Fruit fly (Drosophila melanogaster) whole organism, embryonic: ENCODE measurements around the gene CG11000.
A peak's percentile ranks its signal among the peaks of the same experiment; 100 is the strongest.

Source experiments
- CG10462 ChIP-seq: fragments of 200-800 bp; sonication (Bioruptor generic); optimal IDR thresholded peaks from 2 replicates; lab custom pipeline; 2016; ENCODE audit warnings: missing biosample characterization, missing genetic modification characterization
- CG10543 ChIP-seq: fragments of 200-800 bp; sonication (Bioruptor generic); optimal IDR thresholded peaks from 3 replicates; lab custom pipeline; 2017; ENCODE audit warnings: missing biosample characterization, mild to moderate bottlenecking, missing genetic modification characterization, moderate library complexity
- CG10654 ChIP-seq: fragments of 200-800 bp; sonication (Bioruptor generic); optimal IDR thresholded peaks from 2 replicates; lab custom pipeline; 2016; ENCODE audit warnings: missing biosample characterization, missing genetic modification characterization
- CG13123 ChIP-seq: fragments of 200-800 bp; sonication (Bioruptor generic); optimal IDR thresholded peaks from 2 replicates; lab custom pipeline; 2016; ENCODE audit warnings: missing biosample characterization, missing genetic modification characterization
- CG13296 ChIP-seq: fragments of 200-800 bp; sonication (Bioruptor generic); optimal IDR thresholded peaks from 3 replicates; lab custom pipeline; 2018; ENCODE audit warnings: missing biosample characterization, mild to moderate bottlenecking, missing genetic modification characterization
- CG13424 ChIP-seq: fragments of 200-800 bp; sonication (Bioruptor generic); optimal IDR thresholded peaks from 2 replicates; lab custom pipeline; 2019; ENCODE audit warnings: missing biosample characterization, mild to moderate bottlenecking, missing genetic modification characterization, moderate library complexity
- CG1603 ChIP-seq: fragments of 200-800 bp; sonication (Bioruptor generic); optimal IDR thresholded peaks from 2 replicates; lab custom pipeline; 2019; ENCODE audit warnings: missing biosample characterization, mild to moderate bottlenecking, missing genetic modification characterization, moderate library complexity
- CG2129 ChIP-seq: fragments of 200-800 bp; sonication (Bioruptor generic); IDR thresholded peaks from 2 replicates; pipeline ENCODE4 v1.3.6; 2022; ENCODE audit warnings: missing biosample characterization, missing genetic modification characterization; ENCODE audit not compliant: partially characterized antibody
- CG2199 ChIP-seq: fragments of 200-800 bp; sonication (Bioruptor generic); IDR thresholded peaks from 3 replicates; pipeline ENCODE4 v1.3.6; 2022; ENCODE audit warnings: missing biosample characterization, missing genetic modification characterization
- CG3163 ChIP-seq: fragments of 200-800 bp; sonication (Bioruptor generic); optimal IDR thresholded peaks from 3 replicates; lab custom pipeline; 2016; ENCODE audit warnings: missing biosample characterization, missing genetic modification characterization
- CG34224 ChIP-seq: fragments of 200-800 bp; sonication (Bioruptor generic); IDR thresholded peaks from 3 replicates; pipeline ENCODE4 v1.3.6; 2022; ENCODE audit warnings: missing biosample characterization, missing genetic modification characterization; ENCODE audit not compliant: partially characterized antibody
- CG34376 ChIP-seq: fragments of 200-800 bp; sonication (Bioruptor generic); optimal IDR thresholded peaks from 2 replicates; lab custom pipeline; 2018; ENCODE audit warnings: missing biosample characterization, mild to moderate bottlenecking, missing genetic modification characterization
- CG3847 ChIP-seq: fragments of 200-800 bp; sonication (Bioruptor generic); IDR thresholded peaks from 2 replicates; pipeline ENCODE4 v1.3.6; 2022; ENCODE audit warnings: missing biosample characterization, missing genetic modification characterization
- CG6689 ChIP-seq: fragments of 200-800 bp; sonication (Bioruptor generic); IDR thresholded peaks from 2 replicates; pipeline ENCODE4 v1.3.6; 2022; ENCODE audit warnings: missing biosample characterization, missing genetic modification characterization
- CG6791 ChIP-seq: fragments of 200-800 bp; sonication (Bioruptor generic); IDR thresholded peaks from 3 replicates; pipeline ENCODE4 v1.3.6; 2022; ENCODE audit warnings: missing biosample characterization, missing genetic modification characterization; ENCODE audit not compliant: partially characterized antibody
- CG9437 ChIP-seq: fragments of 200-800 bp; sonication (Bioruptor generic); optimal IDR thresholded peaks from 2 replicates; lab custom pipeline; 2018; ENCODE audit warnings: missing biosample characterization, mild to moderate bottlenecking, missing genetic modification characterization
- CG9817 ChIP-seq: fragments of 200-800 bp; sonication (Bioruptor generic); optimal IDR thresholded peaks from 2 replicates; lab custom pipeline; 2018; ENCODE audit warnings: missing biosample characterization, mild to moderate bottlenecking, missing genetic modification characterization, moderate library complexity
- Dip2 ChIP-seq: fragments of 200-800 bp; sonication (Bioruptor generic); IDR thresholded peaks from 2 replicates; pipeline ENCODE4 v1.3.6; 2022; ENCODE audit warnings: missing biosample characterization, missing genetic modification characterization
- Dp ChIP-seq: fragments of 200-800 bp; sonication (Bioruptor generic); optimal IDR thresholded peaks from 2 replicates; lab custom pipeline; 2018; ENCODE audit warnings: missing biosample characterization, mild to moderate bottlenecking, missing genetic modification characterization, moderate library complexity
- E2f2 ChIP-seq: fragments of 200-800 bp; sonication (Bioruptor generic); IDR thresholded peaks from 2 replicates; pipeline ENCODE4 v1.3.6; 2022; ENCODE audit warnings: missing biosample characterization, missing genetic modification characterization
- Ets97D ChIP-seq: fragments of 200-800 bp; sonication (Bioruptor generic); optimal IDR thresholded peaks from 3 replicates; lab custom pipeline; 2016; ENCODE audit warnings: missing biosample characterization, missing genetic modification characterization
- Hey ChIP-seq: fragments of 200-800 bp; sonication (Bioruptor generic); optimal IDR thresholded peaks from 3 replicates; lab custom pipeline; 2018; ENCODE audit warnings: missing biosample characterization, mild to moderate bottlenecking, missing genetic modification characterization
- HmgZ ChIP-seq: fragments of 200-800 bp; sonication (Bioruptor generic); optimal IDR thresholded peaks from 2 replicates; lab custom pipeline; 2018; ENCODE audit warnings: missing biosample characterization, mild to moderate bottlenecking, missing genetic modification characterization
- Hmx ChIP-seq: fragments of 200-800 bp; sonication (Bioruptor generic); optimal IDR thresholded peaks from 2 replicates; lab custom pipeline; 2016; ENCODE audit warnings: missing biosample characterization, missing genetic modification characterization
- Hr3 ChIP-seq: fragments of 200-800 bp; sonication (Bioruptor generic); optimal IDR thresholded peaks from 3 replicates; lab custom pipeline; 2016; ENCODE audit warnings: missing biosample characterization, missing genetic modification characterization
- Pdp1 ChIP-seq, 2 experiments: fragments of 200-800 bp; sonication (Bioruptor generic); optimal IDR thresholded peaks; 3 replicates each; lab custom pipeline; 2016; ENCODE audit warnings: missing biosample characterization in 2 of 2, missing genetic modification characterization in 2 of 2, mild to moderate bottlenecking in 1 of 2, moderate library complexity in 1 of 2
- ara ChIP-seq: fragments of 200-800 bp; sonication (Bioruptor generic); IDR thresholded peaks from 2 replicates; pipeline ENCODE4 v1.3.6; 2022; ENCODE audit warnings: missing biosample characterization, missing genetic modification characterization
- bcd ChIP-seq: fragments of 200-800 bp; sonication (Bioruptor generic); optimal IDR thresholded peaks from 2 replicates; lab custom pipeline; 2017; ENCODE audit warnings: missing biosample characterization, mild to moderate bottlenecking, missing genetic modification characterization
- cwo ChIP-seq: fragments of 200-800 bp; sonication (Bioruptor generic); optimal IDR thresholded peaks from 3 replicates; lab custom pipeline; 2017; ENCODE audit warnings: missing biosample characterization, missing genetic modification characterization, mild to moderate bottlenecking, moderate library complexity, missing genetic modification reagents
- dysf ChIP-seq: fragments of 200-800 bp; sonication (Bioruptor generic); IDR thresholded peaks from 3 replicates; pipeline ENCODE4 v1.3.6; 2022; ENCODE audit warnings: missing biosample characterization, missing genetic modification characterization
- exex ChIP-seq: fragments of 200-800 bp; sonication (Bioruptor generic); optimal IDR thresholded peaks from 4 replicates; lab custom pipeline; 2018; ENCODE audit warnings: missing biosample characterization, mild to moderate bottlenecking, missing genetic modification characterization, moderate library complexity
- eyg ChIP-seq: fragments of 200-800 bp; sonication (Bioruptor generic); optimal IDR thresholded peaks from 3 replicates; lab custom pipeline; 2016; ENCODE audit warnings: missing biosample characterization, missing genetic modification characterization
- ftz-f1 ChIP-seq: fragments of 200-800 bp; sonication (Bioruptor generic); optimal IDR thresholded peaks from 2 replicates; lab custom pipeline; 2016; ENCODE audit warnings: missing biosample characterization, missing genetic modification characterization
- grn ChIP-seq: fragments of 200-800 bp; sonication (Bioruptor generic); optimal IDR thresholded peaks from 3 replicates; lab custom pipeline; 2017; ENCODE audit warnings: missing biosample characterization, missing genetic modification characterization
- hb ChIP-seq: fragments of 200-800 bp; sonication (Bioruptor generic); IDR thresholded peaks from 3 replicates; pipeline ENCODE4 v1.3.6; 2022; ENCODE audit warnings: missing biosample characterization, missing genetic modification characterization; ENCODE audit not compliant: partially characterized antibody
- hbn ChIP-seq: fragments of 200-800 bp; sonication (Bioruptor generic); IDR thresholded peaks from 2 replicates; pipeline ENCODE4 v1.3.6; 2022; ENCODE audit warnings: missing biosample characterization, missing genetic modification characterization; ENCODE audit not compliant: partially characterized antibody
- inv ChIP-seq: fragments of 200-800 bp; sonication (Bioruptor generic); IDR thresholded peaks from 2 replicates; pipeline ENCODE4 v1.3.6; 2022; ENCODE audit warnings: missing biosample characterization, missing genetic modification characterization; ENCODE audit not compliant: partially characterized antibody
- lbe ChIP-seq: fragments of 200-800 bp; sonication (Bioruptor generic); optimal IDR thresholded peaks from 2 replicates; lab custom pipeline; 2016; ENCODE audit warnings: missing biosample characterization, mild to moderate bottlenecking, missing genetic modification characterization
- mirr ChIP-seq: fragments of 200-800 bp; sonication (Bioruptor generic); optimal IDR thresholded peaks from 3 replicates; lab custom pipeline; 2018; ENCODE audit warnings: missing biosample characterization, mild to moderate bottlenecking, missing genetic modification characterization
- onecut ChIP-seq: fragments of 200-800 bp; sonication (Bioruptor generic); IDR thresholded peaks from 2 replicates; pipeline ENCODE4 v1.3.6; 2022; ENCODE audit warnings: missing biosample characterization, missing genetic modification characterization
- sug ChIP-seq: fragments of 200-800 bp; optimal IDR thresholded peaks from 2 replicates; lab custom pipeline; 2019; ENCODE audit warnings: missing biosample characterization, mild to moderate bottlenecking, missing genetic modification characterization, moderate library complexity
- unc-4 ChIP-seq: fragments of 200-800 bp; sonication (Bioruptor generic); IDR thresholded peaks from 2 replicates; pipeline ENCODE4 v1.3.6; 2022; ENCODE audit warnings: missing biosample characterization, missing genetic modification characterization; ENCODE audit not compliant: partially characterized antibody
- vfl ChIP-seq: fragments of 200-800 bp; sonication (Bioruptor generic); optimal IDR thresholded peaks from 2 replicates; lab custom pipeline; 2016; ENCODE audit warnings: missing biosample characterization, missing genetic modification characterization

Gene CG11000

dm6 chr3R:5821243-5821642 is 19.1 kb downstream of the CG11000 start, which contains the start of gene Hpr1 (continued):
- no peak for TF ChIP-seq CG13424 (tag; lab: Kevin White, UChicago)
- no peak for TF ChIP-seq vfl (GFP tag; lab: Kevin White, UChicago)
- TF ChIP-seq hbn (GFP tag; lab: Robert Waterston, UW): no peak; the same call in 1 of the 2 replicates
- no peak for TF ChIP-seq Hmx
- TF ChIP-seq onecut: 0 out of 2 replicates have a peak, but pooled peaks have one; percentile 34
- TF ChIP-seq CG6689 (GFP tag; lab: Robert Waterston, UW): no peak
- no peak for TF ChIP-seq Dip2 (GFP tag; lab: Robert Waterston, UW)
- no peak for TF ChIP-seq CG10654
- TF ChIP-seq eyg (GFP tag; lab: Kevin White, UChicago): no peak
- no peak for TF ChIP-seq CG10462
- TF ChIP-seq CG3163 (GFP tag; lab: Kevin White, UChicago): no peak
- TF ChIP-seq E2f2 (GFP tag; lab: Robert Waterston, UW): peak; percentile 93
- TF ChIP-seq CG3847 (GFP tag; lab: Robert Waterston, UW): 0 out of 2 replicates have a peak, but pooled peaks have one; percentile 25
- TF ChIP-seq CG2129 (GFP tag; lab: Robert Waterston, UW): no peak
- no peak for TF ChIP-seq CG13296 (GFP tag; lab: Kevin White, UChicago)
- TF ChIP-seq CG9437 (GFP tag; lab: Kevin White, UChicago): no peak
- TF ChIP-seq CG34224 (GFP tag; lab: Robert Waterston, UW): 0 out of 3 replicates have a peak, but pooled peaks have one; percentile 29
- peak; percentile 36 for TF ChIP-seq CG1603 (tag; lab: Kevin White, UChicago)
- peak; percentile 89 for TF ChIP-seq Dp (GFP tag; lab: Kevin White, UChicago)
- no peak for TF ChIP-seq ara (GFP tag; lab: Robert Waterston, UW)
- peak; percentile 33 for TF ChIP-seq Ets97D
- TF ChIP-seq unc-4 (GFP tag; lab: Robert Waterston, UW): peak; percentile 47; the same call in 1 of the 2 replicates
- no peak for TF ChIP-seq Hr3 (GFP tag; lab: Kevin White, UChicago)
- TF ChIP-seq lbe: no peak
- no peak for TF ChIP-seq inv (GFP tag; lab: Robert Waterston, UW)
- TF ChIP-seq bcd (GFP tag; lab: Kevin White, UChicago): no peak
- no peak for TF ChIP-seq CG13123 (GFP tag; lab: Kevin White, UChicago)

dm6 chr3R:5821750-5822149 is 19.6 kb downstream of the CG11000 start, which contains the start of gene CG46303:
CG46303 (plus strand) TSS chr3R:5821972.
- peak in 1 of 2 experiments; percentile 8 for TF ChIP-seq Pdp1 (GFP tag; optimal IDR thresholded peaks at IDR 0.05; lab: Kevin White, UChicago)
- no peak for TF ChIP-seq CG9817 (tag; lab: Kevin White, UChicago)
- TF ChIP-seq ftz-f1: peak; percentile 77
- TF ChIP-seq HmgZ (tag; lab: Kevin White, UChicago): peak; percentile 1
- peak; percentile 12; the same call in 1 of the 3 replicates for TF ChIP-seq dysf (GFP tag; lab: Robert Waterston, UW)
- TF ChIP-seq CG2199 (GFP tag; lab: Robert Waterston, UW): peak; percentile 39; the same call in 1 of the 3 replicates
- peak; percentile 25 for TF ChIP-seq cwo (GFP tag; lab: Kevin White, UChicago)
- TF ChIP-seq hb (GFP tag; lab: Robert Waterston, UW): no peak
- TF ChIP-seq Hey (tag; lab: Kevin White, UChicago): peak; percentile 24
- peak; percentile 23 for TF ChIP-seq CG34376
- TF ChIP-seq exex (tag; lab: Kevin White, UChicago): peak; percentile 81
- TF ChIP-seq mirr (GFP tag; lab: Kevin White, UChicago): peak; percentile 65
- TF ChIP-seq CG6791 (GFP tag; lab: Robert Waterston, UW): no peak
- peak; percentile 23 for TF ChIP-seq CG10543 (GFP tag; lab: Kevin White, UChicago)
- peak; percentile 59 for TF ChIP-seq grn (GFP tag; lab: Kevin White, UChicago)
- peak; percentile 76 for TF ChIP-seq sug (tag; lab: Kevin White, UChicago)
